Fruit fly (Drosophila melanogaster) whole organism: ENCODE data around the gene beat-VII.

Experiments
- CG8478 ChIP-seq: fragments of >200 bp; optimal IDR thresholded peaks from 2 replicates; lab custom pipeline; 2018; ENCODE audit warnings: inconsistent platforms
- Dll ChIP-seq: fragments of >200 bp; optimal IDR thresholded peaks from 2 replicates; lab custom pipeline; 2017
- EcR ChIP-seq, 2 experiments: fragments of >200 bp; optimal IDR thresholded peaks; 2 replicates each; lab custom pipeline; 2017; ENCODE audit warnings: missing biosample characterization in 2 of 2, missing genetic modification characterization in 2 of 2, missing genetic modification reagents in 2 of 2
- pan ChIP-seq: fragments of >200 bp; optimal IDR thresholded peaks from 2 replicates; lab custom pipeline; 2017
- psq ChIP-seq: fragments of >200 bp; optimal IDR thresholded peaks from 2 replicates; lab custom pipeline; 2017
- usp ChIP-seq: fragments of >200 bp; optimal IDR thresholded peaks from 2 replicates; lab custom pipeline; 2017; ENCODE audit warnings: missing biosample characterization, missing genetic modification characterization, mixed read lengths

The beat-VII gene

dm6 chr3R:26690197-26690596, 8.4 kb upstream of the beat-VII start:
- TF ChIP-seq usp (GFP tag; lab: Kevin White, UChicago) (no peak), psq (lab: Kevin White, UChicago) (no peak)

dm6 chr3R:26671525-26672132, 10.1 kb downstream of the beat-VII start:
- TF ChIP-seq Dll (lab: Kevin White, UChicago) (no peak), usp (GFP tag; lab: Kevin White, UChicago) (no peak), CG8478 (lab: Kevin White, UChicago) (no peak), psq (lab: Kevin White, UChicago) (no peak), EcR (GFP tag; optimal IDR thresholded peaks at IDR 0.05; lab: Kevin White, UChicago) (no peak), pan (no peak)

dm6 chr3R:26670277-26670676, 11.5 kb downstream of the beat-VII start:
- TF ChIP-seq usp (GFP tag; lab: Kevin White, UChicago) (no peak), EcR (GFP tag; optimal IDR thresholded peaks at IDR 0.05; lab: Kevin White, UChicago) (no peak), pan (no peak), psq (lab: Kevin White, UChicago) (no peak), CG8478 (lab: Kevin White, UChicago) (no peak), Dll (lab: Kevin White, UChicago) (no peak)

- TF ChIP-seq CG8478 (lab: Kevin White, UChicago), result no peak
- no peak for TF ChIP-seq pan
- no peak for TF ChIP-seq psq (lab: Kevin White, UChicago)
- no peak for TF ChIP-seq usp (GFP tag; lab: Kevin White, UChicago)
- no peak for TF ChIP-seq Dll (lab: Kevin White, UChicago)
- TF ChIP-seq EcR (GFP tag; optimal IDR thresholded peaks at IDR 0.05; lab: Kevin White, UChicago), result no peak
These were observed 25.6 kb downstream of the beat-VII start, which contains the start of gene Tb for dm6 chr3R:26656140-26656539. Gene Tb (plus strand): TSS chr3R:26656440.

dm6 chr3R:26655416-26655945, 26.3 kb downstream of the beat-VII start:
- no peak for TF ChIP-seq EcR (GFP tag; optimal IDR thresholded peaks at IDR 0.05; lab: Kevin White, UChicago)
- TF ChIP-seq CG8478 (lab: Kevin White, UChicago), result no peak
- no peak for TF ChIP-seq pan
- no peak for TF ChIP-seq usp (GFP tag; lab: Kevin White, UChicago)
- no peak for TF ChIP-seq psq (lab: Kevin White, UChicago)
- TF ChIP-seq Dll (lab: Kevin White, UChicago), result no peak

dm6 chr3R:26654594-26654993, 27.2 kb downstream of the beat-VII start:
- TF ChIP-seq CG8478 (lab: Kevin White, UChicago), result no peak
- TF ChIP-seq Dll (lab: Kevin White, UChicago), result no peak
- TF ChIP-seq usp (GFP tag; lab: Kevin White, UChicago), result no peak
- no peak for TF ChIP-seq psq (lab: Kevin White, UChicago)
- no peak for TF ChIP-seq EcR (GFP tag; optimal IDR thresholded peaks at IDR 0.05; lab: Kevin White, UChicago)
- no peak for TF ChIP-seq pan

- no peak for TF ChIP-seq EcR (GFP tag; optimal IDR thresholded peaks at IDR 0.05; lab: Kevin White, UChicago)
- no peak for TF ChIP-seq pan
- no peak for TF ChIP-seq Dll (lab: Kevin White, UChicago)
- TF ChIP-seq CG8478 (lab: Kevin White, UChicago), result no peak
- TF ChIP-seq usp (GFP tag; lab: Kevin White, UChicago), result no peak
- TF ChIP-seq psq (lab: Kevin White, UChicago), result no peak
These were observed 42.2 kb downstream of the beat-VII start, which contains the start of gene TwdlD for dm6 chr3R:26639503-26640075. Gene TwdlD (plus strand): TSS chr3R:26640025.

dm6 chr3R:26636388-26636787, 45.4 kb downstream of the beat-VII start, which contains the start of gene TwdlS:
Gene TwdlS (plus strand): TSS chr3R:26636688.
- TF ChIP-seq Dll (lab: Kevin White, UChicago), result no peak
- no peak for TF ChIP-seq psq (lab: Kevin White, UChicago)
- TF ChIP-seq usp (GFP tag; lab: Kevin White, UChicago), result no peak
- no peak for TF ChIP-seq pan
- TF ChIP-seq EcR (GFP tag; optimal IDR thresholded peaks at IDR 0.05; lab: Kevin White, UChicago), result no peak
- TF ChIP-seq CG8478 (lab: Kevin White, UChicago), result no peak

dm6 chr3R:26634585-26634984, 47.2 kb downstream of the beat-VII start, which contains the start of gene TwdlR:
Gene TwdlR (plus strand): TSS chr3R:26634885.
- TF ChIP-seq psq (lab: Kevin White, UChicago) (no peak), EcR (GFP tag; optimal IDR thresholded peaks at IDR 0.05; lab: Kevin White, UChicago) (no peak), usp (GFP tag; lab: Kevin White, UChicago) (no peak), Dll (lab: Kevin White, UChicago) (no peak), CG8478 (lab: Kevin White, UChicago) (no peak), pan (no peak)

dm6 chr3R:26633432-26633831, 48.3 kb downstream of the beat-VII start, which contains the start of gene TwdlH:
Gene TwdlH (plus strand): TSS chr3R:26633732.
- TF ChIP-seq EcR (GFP tag; optimal IDR thresholded peaks at IDR 0.05; lab: Kevin White, UChicago) (no peak), CG8478 (lab: Kevin White, UChicago) (no peak), psq (lab: Kevin White, UChicago) (no peak), pan (no peak), Dll (lab: Kevin White, UChicago) (no peak), usp (GFP tag; lab: Kevin White, UChicago) (no peak)

- TF ChIP-seq pan, result no peak
- TF ChIP-seq Dll (lab: Kevin White, UChicago), result no peak
These were observed 48.8 kb downstream of the beat-VII start for dm6 chr3R:26633010-26633409.
